Worm (Caenorhabditis elegans): ENCODE measurements around the gene C01G10.7.

DNA sequence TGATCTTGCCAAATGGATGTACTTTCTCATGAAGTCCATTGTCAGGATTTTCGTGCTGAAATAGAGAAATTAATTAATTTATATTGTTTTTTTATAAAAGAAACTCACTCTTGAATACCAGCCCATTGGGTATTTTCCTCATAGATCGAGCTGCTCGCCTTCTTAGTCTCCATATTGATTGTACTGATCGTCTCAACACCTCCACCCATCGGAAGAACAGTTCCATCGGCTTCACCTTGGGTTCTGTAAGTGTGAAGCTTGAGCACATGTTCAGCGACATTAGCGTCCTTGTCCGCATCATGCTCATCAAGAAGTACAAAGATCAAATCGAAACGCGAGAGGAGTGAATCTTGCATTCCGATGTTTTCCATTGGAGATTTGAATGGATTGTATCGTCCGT lies 27.8 kb upstream of the C01G10.7 start:
- TF ChIP-seq unc-62 (GFP tag; optimal IDR thresholded peaks at IDR 0.05) (no peak), snpc-1.3 (tag; optimal IDR thresholded peaks at IDR 0.05; ENCODE audit: insufficient read depth) (no peak), mes-4 (tag; optimal IDR thresholded peaks at IDR 0.05) (no peak), T07F8.4 (tag; optimal IDR thresholded peaks at IDR 0.05) (no peak), aptf-2 (GFP tag; conservative IDR thresholded peaks at IDR 0.05) (no peak), sea-2 (GFP tag; IDR thresholded peaks at IDR 0.05) (no peak), madf-8 (GFP tag; conservative IDR thresholded peaks at IDR 0.05) (no peak)

Measured in whole organism, young adult.